Fruit fly (Drosophila melanogaster) whole organism: Measurements from ENCODE around the gene cyc.

Source experiments
- CG8478 ChIP-seq: fragments of >200 bp; optimal IDR thresholded peaks from 2 replicates; lab custom pipeline; 2018; ENCODE audit warnings: inconsistent platforms
- Dll ChIP-seq: fragments of >200 bp; optimal IDR thresholded peaks from 2 replicates; lab custom pipeline; 2017
- EcR ChIP-seq, 2 experiments: fragments of >200 bp; optimal IDR thresholded peaks; 2 replicates each; lab custom pipeline; 2017; ENCODE audit warnings: missing biosample characterization in 2 of 2, missing genetic modification characterization in 2 of 2, missing genetic modification reagents in 2 of 2
- usp ChIP-seq: fragments of >200 bp; optimal IDR thresholded peaks from 2 replicates; lab custom pipeline; 2017; ENCODE audit warnings: missing biosample characterization, missing genetic modification characterization, mixed read lengths

- TF ChIP-seq usp (GFP tag; lab: Kevin White, UChicago) = no peak
- TF ChIP-seq CG8478 (lab: Kevin White, UChicago) = no peak
- no peak for TF ChIP-seq EcR (GFP tag; optimal IDR thresholded peaks at IDR 0.05; lab: Kevin White, UChicago)
- no peak for TF ChIP-seq Dll
Observed at dm6 chr3L:19804908-19805307, 10.8 kb downstream of the cyc start, which contains the start of the genes TORIP and Ccdc58.
